Fruit fly (Drosophila melanogaster) whole organism, embryonic: ENCODE data around the gene Sld5.

ENCODE experiments used
- CG10321 ChIP-seq: fragments of 200-800 bp; sonication (Bioruptor generic); IDR thresholded peaks from 2 replicates; pipeline ENCODE4 v1.3.6; 2022; ENCODE audit warnings: missing biosample characterization, missing genetic modification characterization
- CG10462 ChIP-seq: fragments of 200-800 bp; sonication (Bioruptor generic); optimal IDR thresholded peaks from 2 replicates; lab custom pipeline; 2016; ENCODE audit warnings: missing biosample characterization, missing genetic modification characterization
- CG11723 ChIP-seq: fragments of 200-800 bp; sonication (Bioruptor generic); optimal IDR thresholded peaks from 2 replicates; lab custom pipeline; 2017; ENCODE audit warnings: missing biosample characterization, mild to moderate bottlenecking, missing genetic modification characterization
- CG12236 ChIP-seq: fragments of 200-800 bp; sonication (Bioruptor generic); optimal IDR thresholded peaks from 2 replicates; lab custom pipeline; 2016; ENCODE audit warnings: missing biosample characterization, missing genetic modification characterization
- CG12391 ChIP-seq: fragments of 200-800 bp; sonication (Bioruptor generic); optimal IDR thresholded peaks from 3 replicates; lab custom pipeline; 2018; ENCODE audit warnings: missing biosample characterization, mild to moderate bottlenecking, missing genetic modification characterization, moderate library complexity
- CG12659 ChIP-seq: fragments of 200-800 bp; sonication (Bioruptor generic); optimal IDR thresholded peaks from 3 replicates; lab custom pipeline; 2017; ENCODE audit warnings: mild to moderate bottlenecking, missing biosample characterization, missing genetic modification reagents, missing genetic modification characterization
- CG13424 ChIP-seq: fragments of 200-800 bp; sonication (Bioruptor generic); optimal IDR thresholded peaks from 2 replicates; lab custom pipeline; 2019; ENCODE audit warnings: missing biosample characterization, mild to moderate bottlenecking, missing genetic modification characterization, moderate library complexity
- CG1529 ChIP-seq: fragments of 200-800 bp; sonication (Bioruptor generic); optimal IDR thresholded peaks from 3 replicates; lab custom pipeline; 2018; ENCODE audit warnings: missing biosample characterization, missing genetic modification characterization
- CG17361 ChIP-seq: fragments of 200-800 bp; sonication (Bioruptor generic); IDR thresholded peaks from 3 replicates; pipeline ENCODE4 v1.3.6; 2022; ENCODE audit warnings: missing biosample characterization, missing genetic modification characterization
- CG18262 ChIP-seq: fragments of 200-800 bp; optimal IDR thresholded peaks from 3 replicates; lab custom pipeline; 2019; ENCODE audit warnings: missing biosample characterization, mild to moderate bottlenecking, missing genetic modification characterization, moderate library complexity
- CG18599 ChIP-seq: fragments of 200-800 bp; sonication (Bioruptor generic); optimal IDR thresholded peaks from 3 replicates; lab custom pipeline; 2017; ENCODE audit warnings: missing biosample characterization, missing genetic modification characterization, mild to moderate bottlenecking, moderate library complexity, missing genetic modification reagents
- CG30431 ChIP-seq: fragments of 200-800 bp; sonication (Bioruptor generic); optimal IDR thresholded peaks from 2 replicates; lab custom pipeline; 2017; ENCODE audit warnings: missing biosample characterization, missing genetic modification characterization
- CG34224 ChIP-seq: fragments of 200-800 bp; sonication (Bioruptor generic); IDR thresholded peaks from 3 replicates; pipeline ENCODE4 v1.3.6; 2022; ENCODE audit warnings: missing biosample characterization, missing genetic modification characterization; ENCODE audit not compliant: partially characterized antibody
- CG4360 ChIP-seq: fragments of 200-800 bp; sonication (Bioruptor generic); IDR thresholded peaks from 2 replicates; pipeline ENCODE4 v1.3.6; 2022; ENCODE audit warnings: missing biosample characterization, missing genetic modification characterization
- CG43689 ChIP-seq: fragments of 200-800 bp; sonication (Bioruptor generic); IDR thresholded peaks from 2 replicates; pipeline ENCODE4 v1.3.6; 2022; ENCODE audit warnings: missing biosample characterization, missing genetic modification characterization
- CG4424 ChIP-seq: fragments of 200-800 bp; sonication (Bioruptor generic); optimal IDR thresholded peaks from 3 replicates; lab custom pipeline; 2016; ENCODE audit warnings: missing biosample characterization, missing genetic modification characterization
- CG4730 ChIP-seq: fragments of 200-800 bp; sonication (Bioruptor generic); IDR thresholded peaks from 2 replicates; pipeline ENCODE4 v1.3.6; 2022; ENCODE audit warnings: missing biosample characterization, missing genetic modification characterization
- CG4820 ChIP-seq: fragments of 200-800 bp; sonication (Bioruptor generic); optimal IDR thresholded peaks from 3 replicates; lab custom pipeline; 2016; ENCODE audit warnings: missing biosample characterization, missing genetic modification characterization
- CG6689 ChIP-seq: fragments of 200-800 bp; sonication (Bioruptor generic); IDR thresholded peaks from 2 replicates; pipeline ENCODE4 v1.3.6; 2022; ENCODE audit warnings: missing biosample characterization, missing genetic modification characterization
- CG7928 ChIP-seq: fragments of 200-800 bp; sonication (Bioruptor generic); optimal IDR thresholded peaks from 2 replicates; lab custom pipeline; 2017; ENCODE audit warnings: missing biosample characterization, mild to moderate bottlenecking, missing genetic modification characterization
- CG8359 ChIP-seq: fragments of 200-800 bp; sonication (Bioruptor generic); optimal IDR thresholded peaks from 2 replicates; lab custom pipeline; 2017; ENCODE audit warnings: missing biosample characterization, mild to moderate bottlenecking, missing genetic modification characterization, borderline replicate concordance
- CG9797 ChIP-seq: fragments of 200-800 bp; sonication (Bioruptor generic); optimal IDR thresholded peaks from 3 replicates; lab custom pipeline; 2018; ENCODE audit warnings: missing biosample characterization, mild to moderate bottlenecking, missing genetic modification characterization
- CHES-1-like ChIP-seq: fragments of 200-800 bp; sonication (Bioruptor generic); optimal IDR thresholded peaks from 2 replicates; lab custom pipeline; 2016; ENCODE audit warnings: missing biosample characterization, missing genetic modification characterization
- Camta ChIP-seq: fragments of 200-800 bp; sonication (Bioruptor generic); optimal IDR thresholded peaks from 2 replicates; lab custom pipeline; 2016; ENCODE audit warnings: missing biosample characterization, missing genetic modification characterization
- Dip2 ChIP-seq: fragments of 200-800 bp; sonication (Bioruptor generic); IDR thresholded peaks from 2 replicates; pipeline ENCODE4 v1.3.6; 2022; ENCODE audit warnings: missing biosample characterization, missing genetic modification characterization
- Doc3 ChIP-seq: fragments of 200-800 bp; sonication (Bioruptor generic); IDR thresholded peaks from 3 replicates; pipeline ENCODE4 v1.3.6; 2022; ENCODE audit warnings: missing biosample characterization, missing genetic modification characterization; ENCODE audit not compliant: partially characterized antibody
- Dp ChIP-seq: fragments of 200-800 bp; sonication (Bioruptor generic); optimal IDR thresholded peaks from 2 replicates; lab custom pipeline; 2018; ENCODE audit warnings: missing biosample characterization, mild to moderate bottlenecking, missing genetic modification characterization, moderate library complexity
- Drgx ChIP-seq: fragments of 200-800 bp; sonication (Bioruptor generic); IDR thresholded peaks from 2 replicates; pipeline ENCODE4 v1.3.6; 2022; ENCODE audit warnings: missing biosample characterization, missing genetic modification characterization
- HLH54F ChIP-seq: fragments of 200-800 bp; sonication (Bioruptor generic); optimal IDR thresholded peaks from 3 replicates; lab custom pipeline; 2016; ENCODE audit warnings: missing biosample characterization, missing genetic modification characterization
- Hand ChIP-seq: fragments of 200-800 bp; sonication (Bioruptor generic); optimal IDR thresholded peaks from 2 replicates; lab custom pipeline; 2017; ENCODE audit warnings: mild to moderate bottlenecking, missing biosample characterization, missing genetic modification reagents, missing genetic modification characterization
- Hey ChIP-seq: fragments of 200-800 bp; sonication (Bioruptor generic); optimal IDR thresholded peaks from 3 replicates; lab custom pipeline; 2018; ENCODE audit warnings: missing biosample characterization, mild to moderate bottlenecking, missing genetic modification characterization
- Lim3 ChIP-seq: fragments of 200-800 bp; sonication (Bioruptor generic); IDR thresholded peaks from 2 replicates; pipeline ENCODE4 v1.3.6; 2022; ENCODE audit warnings: missing biosample characterization, missing genetic modification characterization
- Max ChIP-seq: fragments of 200-800 bp; sonication (Bioruptor generic); optimal IDR thresholded peaks from 2 replicates; lab custom pipeline; 2016; ENCODE audit warnings: missing biosample characterization, mild to moderate bottlenecking, missing genetic modification characterization
- NC2β ChIP-seq: fragments of 200-800 bp; sonication (Bioruptor generic); optimal IDR thresholded peaks from 2 replicates; lab custom pipeline; 2016; ENCODE audit warnings: missing biosample characterization, missing genetic modification characterization
- Xrp1 ChIP-seq: fragments of 200-800 bp; sonication (Bioruptor generic); IDR thresholded peaks from 2 replicates; pipeline ENCODE4 v1.3.6; 2022; ENCODE audit warnings: missing biosample characterization, missing genetic modification characterization
- ara ChIP-seq: fragments of 200-800 bp; sonication (Bioruptor generic); IDR thresholded peaks from 2 replicates; pipeline ENCODE4 v1.3.6; 2022; ENCODE audit warnings: missing biosample characterization, missing genetic modification characterization
- br ChIP-seq: fragments of >200 bp; optimal IDR thresholded peaks from 2 replicates; lab custom pipeline; 2017
- chif ChIP-seq, 2 experiments: fragments of 200-800 bp; sonication (Bioruptor generic); optimal IDR thresholded peaks; 3 replicates each; lab custom pipeline; 2016; ENCODE audit warnings: missing biosample characterization in 2 of 2, missing genetic modification characterization in 2 of 2
- danr ChIP-seq: fragments of 200-800 bp; sonication (Bioruptor generic); IDR thresholded peaks from 2 replicates; pipeline ENCODE4 v1.3.6; 2022; ENCODE audit warnings: missing biosample characterization, missing genetic modification characterization
- fd96Cb ChIP-seq: fragments of 200-800 bp; sonication (Bioruptor generic); optimal IDR thresholded peaks from 2 replicates; lab custom pipeline; 2018; ENCODE audit warnings: missing biosample characterization, mild to moderate bottlenecking, missing genetic modification characterization, moderate library complexity
- fu2 ChIP-seq: fragments of 200-800 bp; sonication (Bioruptor generic); optimal IDR thresholded peaks from 2 replicates; lab custom pipeline; 2016; ENCODE audit warnings: missing biosample characterization, missing genetic modification characterization
- gro ChIP-seq: fragments of 200-800 bp; sonication (Bioruptor generic); optimal IDR thresholded peaks from 2 replicates; lab custom pipeline; 2016; ENCODE audit warnings: missing biosample characterization, missing genetic modification characterization
- kni ChIP-seq: fragments of 200-800 bp; sonication (Bioruptor generic); optimal IDR thresholded peaks from 3 replicates; lab custom pipeline; 2017; ENCODE audit warnings: mild to moderate bottlenecking, missing biosample characterization, missing genetic modification reagents, missing genetic modification characterization
- mirr ChIP-seq: fragments of 200-800 bp; sonication (Bioruptor generic); optimal IDR thresholded peaks from 3 replicates; lab custom pipeline; 2018; ENCODE audit warnings: missing biosample characterization, mild to moderate bottlenecking, missing genetic modification characterization
- nerfin-2 ChIP-seq: fragments of 200-800 bp; sonication (Bioruptor generic); IDR thresholded peaks from 2 replicates; pipeline ENCODE4 v1.3.6; 2022; ENCODE audit warnings: missing biosample characterization, missing genetic modification characterization; ENCODE audit not compliant: partially characterized antibody
- nmo ChIP-seq: fragments of 200-800 bp; sonication (Bioruptor generic); optimal IDR thresholded peaks from 2 replicates; lab custom pipeline; 2018; ENCODE audit warnings: missing biosample characterization, mild to moderate bottlenecking, missing genetic modification characterization, moderate library complexity
- onecut ChIP-seq: fragments of 200-800 bp; sonication (Bioruptor generic); IDR thresholded peaks from 2 replicates; pipeline ENCODE4 v1.3.6; 2022; ENCODE audit warnings: missing biosample characterization, missing genetic modification characterization
- pho ChIP-seq: fragments of 200-800 bp; sonication (Bioruptor generic); optimal IDR thresholded peaks from 2 replicates; lab custom pipeline; 2016; ENCODE audit warnings: missing biosample characterization, missing genetic modification characterization
- seq ChIP-seq: fragments of 200-800 bp; sonication (Bioruptor generic); IDR thresholded peaks from 2 replicates; pipeline ENCODE4 v1.3.6; 2022; ENCODE audit warnings: missing biosample characterization, missing genetic modification characterization
- slou ChIP-seq: fragments of 200-800 bp; sonication (Bioruptor generic); optimal IDR thresholded peaks from 3 replicates; lab custom pipeline; 2016; ENCODE audit warnings: missing biosample characterization, missing genetic modification characterization
- vvl ChIP-seq: fragments of 200-800 bp; sonication (Bioruptor generic); IDR thresholded peaks from 2 replicates; pipeline ENCODE4 v1.3.6; 2022; ENCODE audit warnings: missing biosample characterization, missing genetic modification characterization

The Sld5 gene

dm6 chr3R:26081380-26081991 is 25.1 kb upstream of the Sld5 start (continued):
- TF ChIP-seq CG11723 (GFP tag; lab: Kevin White, UChicago) (no peak), CG4424 (GFP tag; lab: Kevin White, UChicago) (peak; percentile 58), CG34224 (no peak), CG17361 (GFP tag; lab: Robert Waterston, UW) (peak; percentile 60; the same call in 2 of the 3 replicates), danr (GFP tag; lab: Robert Waterston, UW) (0 out of 2 replicates have a peak, but pooled peaks have one; percentile 31), onecut (GFP tag; lab: Robert Waterston, UW) (peak; percentile 42; the same call in 1 of the 2 replicates), CG12391 (tag; lab: Kevin White, UChicago) (peak; percentile 70), CG43689 (no peak), CG7928 (GFP tag; lab: Kevin White, UChicago) (no peak), kni (GFP tag; lab: Kevin White, UChicago) (peak; percentile 27), Dip2 (GFP tag; lab: Robert Waterston, UW) (no peak), CG4820 (GFP tag; lab: Kevin White, UChicago) (peak; percentile 52), slou (no peak), chif (GFP tag; optimal IDR thresholded peaks at IDR 0.05; lab: Kevin White, UChicago) (peak in 1 of 2 experiments; percentile 30), fd96Cb (tag; lab: Kevin White, UChicago) (peak; percentile 65), Hey (tag; lab: Kevin White, UChicago) (no peak), CG30431 (peak; percentile 2), CG12236 (GFP tag; lab: Kevin White, UChicago) (no peak), CG10321 (GFP tag; lab: Robert Waterston, UW) (no peak), CG8359 (GFP tag; lab: Kevin White, UChicago) (no peak), pho (GFP tag; lab: Kevin White, UChicago) (no peak), HLH54F (GFP tag; lab: Kevin White, UChicago) (no peak), gro (no peak), CG4360 (GFP tag; lab: Robert Waterston, UW) (no peak), Dp (GFP tag; lab: Kevin White, UChicago) (no peak), ara (GFP tag; lab: Robert Waterston, UW) (peak; percentile 69), CG1529 (GFP tag; lab: Kevin White, UChicago) (peak; percentile 45), Hand (GFP tag; lab: Kevin White, UChicago) (no peak), CG9797 (GFP tag; lab: Kevin White, UChicago) (no peak), CHES-1-like (GFP tag; lab: Kevin White, UChicago) (no peak), Drgx (GFP tag; lab: Robert Waterston, UW) (0 out of 2 replicates have a peak, but pooled peaks have one; percentile 38), nmo (GFP tag; lab: Kevin White, UChicago) (peak; percentile 73), CG18599 (GFP tag; lab: Kevin White, UChicago) (peak; percentile 24), CG4730 (GFP tag; lab: Robert Waterston, UW) (peak; percentile 27; the same call in 1 of the 2 replicates), CG6689 (GFP tag; lab: Robert Waterston, UW) (peak; percentile 46; the same call in 1 of the 2 replicates), fu2 (GFP tag; lab: Kevin White, UChicago) (no peak), Lim3 (no peak), vvl (GFP tag; lab: Robert Waterston, UW) (peak; percentile 95), CG13424 (peak; percentile 60), CG18262 (peak; percentile 78), Xrp1 (GFP tag; lab: Robert Waterston, UW) (peak; percentile 82), NC2β (no peak), Max (GFP tag; lab: Kevin White, UChicago) (no peak), mirr (no peak), Camta (GFP tag; lab: Kevin White, UChicago) (no peak), br (lab: Kevin White, UChicago) (no peak), seq (GFP tag; lab: Robert Waterston, UW) (peak; percentile 55; the same call in 1 of the 2 replicates), CG10462 (no peak), CG12659 (GFP tag; lab: Kevin White, UChicago) (no peak), nerfin-2 (no peak), Doc3 (GFP tag; lab: Robert Waterston, UW) (no peak)
